Fruit fly (Drosophila melanogaster) whole organism, embryonic: Measurements from ENCODE around the gene CG33093.
A peak's percentile ranks its signal among the peaks of the same experiment; 100 is the strongest.

Experiments
- CG10654 ChIP-seq: fragments of 200-800 bp; sonication (Bioruptor generic); optimal IDR thresholded peaks from 2 replicates; lab custom pipeline; 2016; ENCODE audit warnings: missing biosample characterization, missing genetic modification characterization
- CG10959 ChIP-seq: fragments of 200-800 bp; sonication (Bioruptor generic); IDR thresholded peaks from 2 replicates; pipeline ENCODE4 v1.3.6; 2022; ENCODE audit warnings: missing biosample characterization, missing genetic modification characterization
- CG12769 ChIP-seq: fragments of 200-800 bp; sonication (Bioruptor generic); optimal IDR thresholded peaks from 2 replicates; lab custom pipeline; 2019; ENCODE audit warnings: missing biosample characterization, mild to moderate bottlenecking, missing genetic modification characterization, moderate library complexity
- CG14667 ChIP-seq: fragments of 200-800 bp; sonication (Bioruptor generic); IDR thresholded peaks from 2 replicates; pipeline ENCODE4 v1.3.6; 2022; ENCODE audit warnings: missing biosample characterization, missing genetic modification characterization
- CG18599 ChIP-seq: fragments of 200-800 bp; sonication (Bioruptor generic); optimal IDR thresholded peaks from 3 replicates; lab custom pipeline; 2017; ENCODE audit warnings: missing biosample characterization, missing genetic modification characterization, mild to moderate bottlenecking, moderate library complexity, missing genetic modification reagents
- CG9932 ChIP-seq: fragments of 200-800 bp; sonication (Bioruptor generic); IDR thresholded peaks from 2 replicates; pipeline ENCODE4 v1.3.6; 2022; ENCODE audit warnings: missing biosample characterization, missing genetic modification characterization
- Dad ChIP-seq: fragments of 200-800 bp; sonication (Bioruptor generic); optimal IDR thresholded peaks from 3 replicates; lab custom pipeline; 2016; ENCODE audit warnings: missing biosample characterization, missing genetic modification characterization
- E2f1 ChIP-seq: fragments of 200-800 bp; sonication (Bioruptor generic); IDR thresholded peaks from 2 replicates; pipeline ENCODE4 v1.3.6; 2022; ENCODE audit warnings: missing biosample characterization, missing genetic modification characterization
- Scr ChIP-seq: fragments of 200-800 bp; sonication (Bioruptor generic); IDR thresholded peaks from 2 replicates; pipeline ENCODE4 v1.3.6; 2022; ENCODE audit warnings: missing biosample characterization, missing genetic modification characterization; ENCODE audit not compliant: partially characterized antibody
- sna ChIP-seq: fragments of 200-800 bp; sonication (Bioruptor generic); IDR thresholded peaks from 2 replicates; pipeline ENCODE4 v1.3.6; 2022; ENCODE audit warnings: missing biosample characterization, missing genetic modification characterization; ENCODE audit not compliant: partially characterized antibody
- tap ChIP-seq: fragments of 200-800 bp; optimal IDR thresholded peaks from 3 replicates; lab custom pipeline; 2019; ENCODE audit warnings: missing biosample characterization, mild to moderate bottlenecking, missing genetic modification characterization, moderate library complexity
- tio ChIP-seq: fragments of 200-800 bp; sonication (Bioruptor generic); optimal IDR thresholded peaks from 2 replicates; lab custom pipeline; 2017; ENCODE audit warnings: missing biosample characterization, missing genetic modification characterization, inconsistent platforms
- wor ChIP-seq: fragments of 200-800 bp; sonication (Bioruptor generic); IDR thresholded peaks from 2 replicates; pipeline ENCODE4 v1.3.6; 2022; ENCODE audit warnings: missing biosample characterization, missing genetic modification characterization
- zfh2 ChIP-seq: fragments of 200-800 bp; sonication (Bioruptor generic); optimal IDR thresholded peaks from 2 replicates; lab custom pipeline; 2016; ENCODE audit warnings: missing biosample characterization, missing genetic modification characterization

DNA sequence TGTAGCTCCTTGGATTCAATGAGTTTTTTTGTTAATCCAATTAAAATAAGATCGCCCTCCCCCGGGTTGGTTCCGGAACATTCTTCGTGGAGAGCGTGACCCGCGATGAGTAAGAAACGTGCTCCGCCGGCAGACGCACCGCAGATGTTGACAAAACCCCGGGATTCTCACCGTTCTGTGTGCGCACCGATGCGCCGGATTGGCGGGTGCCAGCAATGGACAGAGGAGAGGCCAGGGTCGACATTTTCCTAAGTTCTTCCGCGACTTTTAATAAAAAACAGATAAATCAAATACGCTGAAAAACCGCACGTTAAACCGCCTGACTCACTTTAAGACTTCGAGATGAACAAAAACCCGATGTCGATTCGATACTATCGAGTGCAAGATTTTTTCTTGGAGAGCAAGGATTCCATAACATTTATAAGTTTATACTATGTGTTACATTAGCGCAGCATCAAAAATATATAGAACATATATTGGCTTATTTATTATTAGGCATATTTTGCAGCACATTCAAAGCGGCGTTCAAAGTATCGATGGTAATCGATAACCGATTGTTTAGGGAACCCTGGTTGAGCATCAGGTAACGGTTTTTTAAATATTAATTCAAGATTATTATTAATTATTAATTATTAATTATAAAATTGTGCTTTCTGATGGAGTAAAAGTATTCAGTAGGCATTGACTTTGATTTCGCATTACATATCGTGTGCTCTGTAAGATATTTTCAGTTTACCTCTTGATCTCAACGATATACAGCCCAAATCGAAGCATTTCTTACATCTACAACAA lies 40.4 kb downstream of the CG33093 start, which contains the start of the genes CCT1 and tHMG1:
- TF ChIP-seq CG9932 (no peak), CG12769 (peak; percentile 1), CG10654 (no peak), tio (GFP tag; lab: Kevin White, UChicago) (no peak), CG10959 (GFP tag; lab: Robert Waterston, UW) (no peak), zfh2 (GFP tag; lab: Kevin White, UChicago) (no peak), wor (no peak), tap (no peak), sna (GFP tag; lab: Robert Waterston, UW) (peak; percentile 97), E2f1 (GFP tag; lab: Robert Waterston, UW) (no peak), Dad (GFP tag; lab: Kevin White, UChicago) (no peak), CG18599 (GFP tag; lab: Kevin White, UChicago) (no peak), Scr (GFP tag; lab: Robert Waterston, UW) (peak; percentile 97), CG14667 (GFP tag; lab: Robert Waterston, UW) (no peak)
